Worm (Caenorhabditis elegans): Measurements from ENCODE around the gene toc-1.

ce11 chrIII:5260394-5260793 is 14.7 kb upstream of the toc-1 start, which contains the start of gene gop-3:
- TF ChIP-seq lin-13 (GFP tag; optimal IDR thresholded peaks at IDR 0.05) (no peak), sem-4 (tag; optimal IDR thresholded peaks at IDR 0.05) (no peak), ama-1 (optimal IDR thresholded peaks at IDR 0.05) (no peak), nhr-237 (tag; optimal IDR thresholded peaks at IDR 0.05) (no peak), dmd-4 (tag; optimal IDR thresholded peaks at IDR 0.05) (no peak), lsy-2 (tag; optimal IDR thresholded peaks at IDR 0.05) (no peak), ceh-82 (tag; optimal IDR thresholded peaks at IDR 0.05) (no peak), nhr-11 (tag; optimal IDR thresholded peaks at IDR 0.05) (no peak), nhr-12 (tag; optimal IDR thresholded peaks at IDR 0.05) (no peak), nhr-10 (tag; optimal IDR thresholded peaks at IDR 0.05) (no peak), zag-1 (tag; optimal IDR thresholded peaks at IDR 0.05) (no peak)

Data from whole organism, L2 larva.